Worm (Caenorhabditis elegans): ENCODE results near the gene bcmo-1.

DNA sequence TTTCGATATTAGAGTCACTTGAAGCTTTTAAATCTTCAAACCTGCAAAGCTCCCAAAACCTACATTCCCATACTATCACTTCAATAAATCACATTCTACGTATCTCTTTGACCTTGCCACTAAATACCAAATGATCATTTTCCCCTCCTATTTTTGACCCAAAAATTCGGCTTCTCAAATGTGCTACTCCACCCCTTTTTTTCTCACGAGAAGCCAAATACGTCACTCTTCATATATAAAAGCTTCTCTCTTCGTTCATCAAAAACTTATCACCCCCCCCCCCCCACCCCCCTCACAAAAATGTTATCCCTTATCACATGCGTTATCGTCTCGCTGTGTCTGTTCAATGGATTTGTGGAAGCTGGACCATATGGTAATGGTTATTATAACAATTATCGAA, 3.7 kb upstream of the bcmo-1 start, which contains the start of gene Y46G5A.38:
- TF ChIP-seq zfh-2 (GFP tag; conservative IDR thresholded peaks at IDR 0.05): no peak
- TF ChIP-seq cebp-1 (GFP tag; IDR thresholded peaks at IDR 0.05): no peak
- no peak for TF ChIP-seq cebp-1 (tag; optimal IDR thresholded peaks at IDR 0.05)
- TF ChIP-seq T26A5.8 (tag; optimal IDR thresholded peaks at IDR 0.05): no peak
- no peak for TF ChIP-seq nhr-90 (tag; optimal IDR thresholded peaks at IDR 0.05)
- no peak for TF ChIP-seq attf-3 (GFP tag; conservative IDR thresholded peaks at IDR 0.05)
- no peak for TF ChIP-seq mxl-1 (tag; optimal IDR thresholded peaks at IDR 0.05)
- no peak for TF ChIP-seq mes-4 (tag; optimal IDR thresholded peaks at IDR 0.05)
- no peak for TF ChIP-seq him-1 (tag; optimal IDR thresholded peaks at IDR 0.05)
- no peak for TF ChIP-seq ztf-6 (GFP tag; IDR thresholded peaks at IDR 0.05)
